Worm (Caenorhabditis elegans) whole organism, L3 larva: ENCODE results near the gene ttc-39B.

Experiments used
- R02D3.7 ChIP-seq: fragments of 150-350 bp; optimal IDR thresholded peaks from 2 replicates; lab custom pipeline; 2014; ENCODE audit warnings: missing biosample characterization, missing genetic modification characterization
- ZK546.5 ChIP-seq: sonication (generic microtip); optimal IDR thresholded peaks from 2 replicates; lab custom pipeline; 2017; ENCODE audit warnings: missing biosample characterization, missing genetic modification characterization
- aly-2 ChIP-seq: fragments of 150-350 bp; optimal IDR thresholded peaks from 2 replicates; lab custom pipeline; 2014; ENCODE audit warnings: missing biosample characterization, missing genetic modification characterization
- ama-1 ChIP-seq: fragments of 150-350 bp; optimal IDR thresholded peaks from 2 replicates; lab custom pipeline; 2018
- ceh-16 ChIP-seq: sonication (generic microtip); optimal IDR thresholded peaks from 2 replicates; lab custom pipeline; 2017; ENCODE audit warnings: missing biosample characterization, missing genetic modification characterization
- ceh-28 ChIP-seq: fragments of 150-350 bp; optimal IDR thresholded peaks from 2 replicates; lab custom pipeline; 2014; ENCODE audit warnings: missing biosample characterization, missing genetic modification reagents, missing genetic modification characterization
- ceh-82 ChIP-seq: fragments of 150-350 bp; optimal IDR thresholded peaks from 2 replicates; lab custom pipeline; 2014; ENCODE audit warnings: missing biosample characterization, missing genetic modification characterization
- ceh-9 ChIP-seq: sonication (generic microtip); optimal IDR thresholded peaks from 2 replicates; lab custom pipeline; 2018; ENCODE audit warnings: missing biosample characterization, missing genetic modification characterization
- daf-12 ChIP-seq: fragments of 150-350 bp; optimal IDR thresholded peaks from 2 replicates; lab custom pipeline; 2014; ENCODE audit warnings: missing biosample characterization, missing genetic modification reagents, missing genetic modification characterization
- egl-27 ChIP-seq: sonication (generic microtip); optimal IDR thresholded peaks from 4 replicates; lab custom pipeline; 2017; ENCODE audit warnings: missing biosample characterization, missing genetic modification reagents, missing genetic modification characterization
- egl-5 ChIP-seq: fragments of 150-350 bp; optimal IDR thresholded peaks from 2 replicates; lab custom pipeline; 2017; ENCODE audit warnings: missing biosample characterization, missing genetic modification reagents, missing genetic modification characterization, inconsistent platforms
- elt-1 ChIP-seq: fragments of 150-350 bp; optimal IDR thresholded peaks from 2 replicates; lab custom pipeline; 2014; ENCODE audit warnings: missing biosample characterization, missing genetic modification characterization
- elt-2 ChIP-seq: sonication (generic microtip); optimal IDR thresholded peaks from 2 replicates; lab custom pipeline; 2016; ENCODE audit warnings: missing genetic modification reagents, mild to moderate bottlenecking, missing genetic modification characterization, missing compliant biosample characterization
- elt-3 ChIP-seq, 3 experiments: fragments of 150-350 bp in 1 of 3; sonication (generic microtip) in 2 of 3; optimal IDR thresholded peaks; 2 replicates in 2 of 3; 4 replicates in 1 of 3; lab custom pipeline; 2014 to 2017; ENCODE audit warnings: missing biosample characterization in 3 of 3, missing genetic modification characterization in 3 of 3
- eor-1 ChIP-seq, 2 experiments: fragments of 150-350 bp; optimal IDR thresholded peaks; 2 replicates each; lab custom pipeline; 2014 to 2018; ENCODE audit warnings: missing biosample characterization in 2 of 2, missing genetic modification characterization in 2 of 2
- fkh-10 ChIP-seq: sonication (generic microtip); optimal IDR thresholded peaks from 2 replicates; lab custom pipeline; 2017; ENCODE audit warnings: missing biosample characterization, missing genetic modification reagents, missing genetic modification characterization
- fkh-2 ChIP-seq: fragments of 150-350 bp; optimal IDR thresholded peaks from 2 replicates; lab custom pipeline; 2014; ENCODE audit warnings: missing biosample characterization, missing genetic modification reagents, missing genetic modification characterization
- hmg-11 ChIP-seq: sonication (generic microtip); optimal IDR thresholded peaks from 2 replicates; lab custom pipeline; 2016; ENCODE audit warnings: missing genetic modification characterization, missing compliant biosample characterization
- jun-1 ChIP-seq: fragments of 150-350 bp; optimal IDR thresholded peaks from 2 replicates; lab custom pipeline; 2014; ENCODE audit warnings: missing biosample characterization, missing genetic modification reagents, missing genetic modification characterization
- lin-15B ChIP-seq: fragments of 150-350 bp; optimal IDR thresholded peaks from 2 replicates; lab custom pipeline; 2014; ENCODE audit warnings: missing biosample characterization, missing genetic modification characterization
- lin-39 ChIP-seq: fragments of 150-350 bp; optimal IDR thresholded peaks from 2 replicates; lab custom pipeline; 2018; ENCODE audit warnings: missing biosample characterization, missing genetic modification reagents, missing genetic modification characterization
- lsy-12 ChIP-seq: sonication (generic microtip); optimal IDR thresholded peaks from 2 replicates; lab custom pipeline; 2016; ENCODE audit warnings: mild to moderate bottlenecking, missing genetic modification characterization, missing compliant biosample characterization
- mdl-1 ChIP-seq: fragments of 150-350 bp; optimal IDR thresholded peaks from 2 replicates; lab custom pipeline; 2014; ENCODE audit warnings: missing biosample characterization, missing genetic modification characterization
- mml-1 ChIP-seq: fragments of 150-350 bp; sonication (generic microtip); optimal IDR thresholded peaks from 3 replicates; lab custom pipeline; 2014; ENCODE audit warnings: missing biosample characterization, missing genetic modification characterization
- nfya-1 ChIP-seq: sonication (generic microtip); optimal IDR thresholded peaks from 2 replicates; lab custom pipeline; 2017; ENCODE audit warnings: missing genetic modification characterization, mild to moderate bottlenecking, missing compliant biosample characterization, antibody characterized with exemption, moderate library complexity; ENCODE audit not compliant: insufficient read depth
- nhr-11 ChIP-seq: fragments of 150-350 bp; optimal IDR thresholded peaks from 2 replicates; lab custom pipeline; 2014; ENCODE audit warnings: missing biosample characterization, missing genetic modification characterization
- nhr-23 ChIP-seq: fragments of 150-350 bp; optimal IDR thresholded peaks from 2 replicates; lab custom pipeline; 2014; ENCODE audit warnings: missing biosample characterization, missing genetic modification reagents, missing genetic modification characterization
- nhr-25 ChIP-seq: sonication (generic microtip); optimal IDR thresholded peaks from 2 replicates; lab custom pipeline; 2017; ENCODE audit warnings: missing biosample characterization, missing genetic modification characterization
- nhr-28 ChIP-seq: fragments of 150-350 bp; optimal IDR thresholded peaks from 2 replicates; lab custom pipeline; 2014; ENCODE audit warnings: missing biosample characterization, missing genetic modification characterization
- nhr-43 ChIP-seq: sonication (generic microtip); optimal IDR thresholded peaks from 2 replicates; lab custom pipeline; 2016; ENCODE audit warnings: mild to moderate bottlenecking, missing genetic modification characterization, missing compliant biosample characterization; ENCODE audit not compliant: poor library complexity, severe bottlenecking
- nhr-67 ChIP-seq: fragments of 150-350 bp; optimal IDR thresholded peaks from 2 replicates; lab custom pipeline; 2014; ENCODE audit warnings: missing biosample characterization, missing genetic modification characterization
- nhr-76 ChIP-seq: fragments of 150-350 bp; sonication (generic microtip); optimal IDR thresholded peaks from 5 replicates; lab custom pipeline; 2014; ENCODE audit warnings: missing biosample characterization, missing genetic modification characterization
- nhr-77 ChIP-seq: fragments of 150-350 bp; optimal IDR thresholded peaks from 2 replicates; lab custom pipeline; 2014; ENCODE audit warnings: missing biosample characterization, missing genetic modification characterization
- pha-4 ChIP-seq: fragments of 150-350 bp; optimal IDR thresholded peaks from 2 replicates; lab custom pipeline; 2014; ENCODE audit warnings: missing biosample characterization, missing genetic modification reagents, missing genetic modification characterization
- pqm-1 ChIP-seq: fragments of 150-350 bp; optimal IDR thresholded peaks from 2 replicates; lab custom pipeline; 2017; ENCODE audit warnings: missing biosample characterization, missing genetic modification characterization, inconsistent platforms
- sea-2 ChIP-seq: fragments of 150-350 bp; sonication (generic microtip); optimal IDR thresholded peaks from 4 replicates; lab custom pipeline; 2014; ENCODE audit warnings: missing biosample characterization, missing genetic modification reagents, missing genetic modification characterization
- skn-1 ChIP-seq: fragments of 150-350 bp; optimal IDR thresholded peaks from 2 replicates; lab custom pipeline; 2014; ENCODE audit warnings: missing biosample characterization, missing genetic modification characterization
- snpc-4 ChIP-seq: fragments of 150-350 bp; optimal IDR thresholded peaks from 2 replicates; lab custom pipeline; 2014; ENCODE audit warnings: missing biosample characterization, missing genetic modification characterization
- tbx-2 ChIP-seq: sonication (generic microtip); optimal IDR thresholded peaks from 2 replicates; lab custom pipeline; 2016; ENCODE audit warnings: mild to moderate bottlenecking, missing genetic modification characterization, missing compliant biosample characterization
- unc-39 ChIP-seq: sonication (generic microtip); optimal IDR thresholded peaks from 4 replicates; lab custom pipeline; 2017; ENCODE audit warnings: missing biosample characterization, missing genetic modification characterization
- unc-62 ChIP-seq: fragments of 150-350 bp; sonication (generic microtip); optimal IDR thresholded peaks from 4 replicates; lab custom pipeline; 2014; ENCODE audit warnings: missing biosample characterization, missing genetic modification reagents, missing genetic modification characterization
- zag-1 ChIP-seq: fragments of 150-350 bp; optimal IDR thresholded peaks from 2 replicates; lab custom pipeline; 2014; ENCODE audit warnings: missing biosample characterization, missing genetic modification characterization
- ztf-11 ChIP-seq: fragments of 150-350 bp; optimal IDR thresholded peaks from 2 replicates; lab custom pipeline; 2014; ENCODE audit warnings: missing biosample characterization, missing genetic modification characterization

Gene ttc-39B

DNA sequence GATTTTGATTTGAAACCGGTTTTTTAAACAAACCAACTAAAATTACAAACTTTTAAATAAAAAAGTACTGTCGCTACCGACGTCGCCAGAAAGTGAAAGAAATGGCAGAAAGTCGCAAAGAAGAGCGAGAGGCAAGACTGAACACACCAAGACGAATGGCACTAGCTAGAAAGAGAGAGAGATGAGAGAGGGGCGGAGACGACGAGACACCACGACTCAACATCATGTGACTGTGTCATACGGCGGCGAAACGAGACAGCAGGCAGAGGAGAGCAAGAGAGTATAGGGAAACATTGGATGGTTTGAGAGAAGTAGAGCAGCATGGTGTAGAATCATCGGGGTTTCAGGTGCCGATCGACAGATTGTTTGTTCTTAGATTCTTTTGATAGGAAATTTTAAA, 14.6 kb upstream of the ttc-39B start (continued):
- TF ChIP-seq nhr-76 (tag; lab: Kevin White, UChicago) (no peak), fkh-10 (peak; percentile 53), unc-39 (tag; lab: Kevin White, UChicago) (no peak), sea-2 (GFP tag; lab: Kevin White, UChicago) (no peak), tbx-2 (tag; lab: Kevin White, UChicago) (peak; percentile 62), zag-1 (tag; lab: Kevin White, UChicago) (no peak), nhr-28 (tag; lab: Kevin White, UChicago) (no peak), ceh-28 (peak; percentile 74), skn-1 (tag; lab: Kevin White, UChicago) (peak; percentile 89), nhr-25 (tag; lab: Kevin White, UChicago) (peak; percentile 98), egl-5 (tag; lab: Kevin White, UChicago) (peak; percentile 79)

DNA sequence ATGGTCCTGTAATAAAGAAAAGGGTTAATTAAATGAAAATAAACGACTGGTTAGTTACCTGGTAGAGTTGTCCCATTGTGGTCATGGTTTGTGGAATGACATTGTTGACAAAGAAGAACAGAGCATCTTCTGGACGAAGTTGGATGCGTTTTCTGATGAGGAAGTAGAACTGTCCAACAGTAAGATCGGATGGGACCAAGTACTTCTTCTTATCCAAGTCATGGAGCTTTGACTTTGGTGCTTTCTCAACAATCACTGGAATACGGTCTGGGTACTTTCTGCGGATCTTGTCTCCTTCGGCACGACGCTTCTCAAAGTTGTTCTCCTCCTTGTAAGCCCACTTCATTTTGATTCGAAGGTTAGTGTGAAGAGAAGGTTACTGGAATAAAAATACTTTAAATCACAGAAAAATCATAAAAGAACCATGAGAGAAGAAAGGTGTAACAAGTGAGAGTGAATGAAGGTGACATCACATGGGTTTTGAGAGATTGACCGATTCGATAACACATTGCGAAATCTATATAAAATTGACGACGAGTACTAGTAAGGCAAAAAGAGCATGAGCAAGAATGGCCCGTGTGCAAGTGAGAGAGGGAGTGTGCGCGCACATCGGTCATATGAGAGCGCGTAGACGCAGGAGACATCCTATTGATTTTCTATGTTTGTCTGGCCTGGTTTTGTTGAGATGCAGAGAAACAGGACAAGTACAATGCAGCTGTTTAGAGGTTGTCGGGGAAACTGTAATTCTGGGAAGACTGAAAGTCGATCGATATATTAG, 13.7 kb upstream of the ttc-39B start, which contains the start of gene lgg-1:
lgg-1 (minus strand) TSS at position 379 of the 778 bp plus-strand sequence.
- TF ChIP-seq fkh-2 = no peak
- TF ChIP-seq egl-5 (tag; lab: Kevin White, UChicago) = peak; percentile 29
- peak; percentile 9 for TF ChIP-seq nhr-23 (tag; lab: Kevin White, UChicago)
- TF ChIP-seq ama-1 = peak; percentile 98
- TF ChIP-seq skn-1 (tag; lab: Kevin White, UChicago) = no peak
- no peak for TF ChIP-seq unc-39 (tag; lab: Kevin White, UChicago)
- TF ChIP-seq nhr-67 = no peak
- peak; percentile 73 for TF ChIP-seq nfya-1 (tag; lab: Kevin White, UChicago)
- peak; percentile 4 for TF ChIP-seq snpc-4
- peak; percentile 10 for TF ChIP-seq mdl-1 (tag; lab: Kevin White, UChicago)
- no peak for TF ChIP-seq sea-2 (GFP tag; lab: Kevin White, UChicago)
- peak; percentile 70 for TF ChIP-seq jun-1 (tag; lab: Kevin White, UChicago)
- peak; percentile 83 for TF ChIP-seq nhr-25 (tag; lab: Kevin White, UChicago)
- TF ChIP-seq lin-15B (tag; lab: Kevin White, UChicago) = peak; percentile 30
- no peak for TF ChIP-seq daf-12 (tag; lab: Kevin White, UChicago)
- TF ChIP-seq nhr-28 (tag; lab: Kevin White, UChicago) = no peak
- TF ChIP-seq ceh-16 = no peak
- peak; percentile 60 for TF ChIP-seq lsy-12 (tag; lab: Kevin White, UChicago)
- TF ChIP-seq pha-4 (tag; lab: Kevin White, UChicago) = peak; percentile 71
- no peak for TF ChIP-seq ZK546.5 (tag; lab: Kevin White, UChicago)
- TF ChIP-seq ceh-28 = peak; percentile 74
- no peak for TF ChIP-seq eor-1 (tag; optimal IDR thresholded peaks at IDR 0.05; lab: Kevin White, UChicago)
- TF ChIP-seq nhr-43 (tag; lab: Kevin White, UChicago) = peak; percentile 63
- no peak for TF ChIP-seq hmg-11
- TF ChIP-seq lin-39 = peak; percentile 40
- no peak for TF ChIP-seq R02D3.7 (tag; lab: Kevin White, UChicago)

- TF ChIP-seq fkh-10 = no peak
- peak; percentile 79 for TF ChIP-seq skn-1 (tag; lab: Kevin White, UChicago)
- TF ChIP-seq egl-5 (tag; lab: Kevin White, UChicago) = peak; percentile 24
- no peak for TF ChIP-seq unc-39 (tag; lab: Kevin White, UChicago)
- no peak for TF ChIP-seq nhr-11 (tag; lab: Kevin White, UChicago)
- TF ChIP-seq aly-2 (tag; lab: Kevin White, UChicago) = no peak
- TF ChIP-seq lin-39 = peak; percentile 1
- no peak for TF ChIP-seq unc-62 (GFP tag; lab: Kevin White, UChicago)
- TF ChIP-seq fkh-2 = no peak
- TF ChIP-seq jun-1 (tag; lab: Kevin White, UChicago) = peak; percentile 74
- peak; percentile 38 for TF ChIP-seq pqm-1 (tag; lab: Kevin White, UChicago)
- TF ChIP-seq ceh-82 = peak; percentile 51
- TF ChIP-seq ceh-16 = no peak
- no peak for TF ChIP-seq ztf-11 (tag; lab: Kevin White, UChicago)
- peak in 1 of 3 experiments; percentile 38 for TF ChIP-seq elt-3 (tag; optimal IDR thresholded peaks at IDR 0.05; lab: Kevin White, UChicago)
- TF ChIP-seq egl-27 (tag; lab: Kevin White, UChicago) = no peak
- peak; percentile 30 for TF ChIP-seq nhr-28 (tag; lab: Kevin White, UChicago)
- TF ChIP-seq ZK546.5 (tag; lab: Kevin White, UChicago) = no peak
- TF ChIP-seq zag-1 (tag; lab: Kevin White, UChicago) = no peak
- peak; percentile 70 for TF ChIP-seq pha-4 (tag; lab: Kevin White, UChicago)
- peak; percentile 61 for TF ChIP-seq elt-2 (tag; lab: Kevin White, UChicago)
- TF ChIP-seq lin-15B (tag; lab: Kevin White, UChicago) = no peak
- TF ChIP-seq nhr-23 (tag; lab: Kevin White, UChicago) = peak; percentile 89
- no peak for TF ChIP-seq nhr-77 (tag; lab: Kevin White, UChicago)
- TF ChIP-seq mdl-1 (tag; lab: Kevin White, UChicago) = no peak
- TF ChIP-seq daf-12 (tag; lab: Kevin White, UChicago) = no peak
- TF ChIP-seq snpc-4 = no peak
- peak; percentile 45 for TF ChIP-seq elt-1 (tag; lab: Kevin White, UChicago)
- TF ChIP-seq ceh-9 (tag; lab: Kevin White, UChicago) = no peak
- TF ChIP-seq mml-1 (tag; lab: Kevin White, UChicago) = no peak
- TF ChIP-seq sea-2 (GFP tag; lab: Kevin White, UChicago) = no peak
- TF ChIP-seq nhr-76 (tag; lab: Kevin White, UChicago) = no peak
- peak; percentile 0 for TF ChIP-seq ceh-28
- peak; percentile 46 for TF ChIP-seq R02D3.7 (tag; lab: Kevin White, UChicago)
- TF ChIP-seq tbx-2 (tag; lab: Kevin White, UChicago) = peak; percentile 71
Measured at ce11 chrII:6346551-6347079, 12.8 kb upstream of the ttc-39B start.
